Worm (Caenorhabditis elegans): ENCODE results near the gene F31D5.1.

DNA sequence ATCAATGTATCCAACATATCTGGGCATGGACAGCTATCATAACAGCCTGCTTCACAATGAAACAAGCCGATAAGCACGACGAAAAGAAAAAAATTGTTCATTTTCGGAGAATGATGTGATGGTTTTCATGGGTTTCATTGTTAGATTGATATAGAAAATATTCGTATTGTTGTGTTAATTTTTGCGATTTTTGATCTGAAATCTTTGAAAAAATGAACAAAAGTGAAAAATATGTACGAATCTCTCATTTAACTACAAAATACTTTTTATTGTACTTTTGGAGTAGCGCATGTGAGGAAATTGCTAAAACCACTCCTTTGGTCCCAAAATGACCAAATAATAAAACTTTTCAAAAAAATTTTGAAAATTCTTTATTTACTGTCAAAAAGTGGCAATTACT is 48.7 kb upstream of the F31D5.1 start, which contains the start of gene R03H10.5:
- no peak for TF ChIP-seq T26A8.4 (GFP tag; IDR thresholded peaks at IDR 0.05)
- TF ChIP-seq lir-3 (tag; optimal IDR thresholded peaks at IDR 0.05), result no peak
- TF ChIP-seq nhr-111 (GFP tag; optimal IDR thresholded peaks at IDR 0.05), result no peak
- no peak for TF ChIP-seq nhr-11 (tag; optimal IDR thresholded peaks at IDR 0.05)
- TF ChIP-seq nhr-25 (tag; optimal IDR thresholded peaks at IDR 0.05; ENCODE audit: borderline replicate concordance, insufficient read depth), result no peak
- TF ChIP-seq fos-1 (tag; optimal IDR thresholded peaks at IDR 0.05), result no peak
- TF ChIP-seq lin-29 (GFP tag; IDR thresholded peaks at IDR 0.05), result no peak
- no peak for TF ChIP-seq daf-12 (tag; optimal IDR thresholded peaks at IDR 0.05)
- TF ChIP-seq lin-15B (tag; optimal IDR thresholded peaks at IDR 0.05), result no peak
- TF ChIP-seq mdl-1 (tag; optimal IDR thresholded peaks at IDR 0.05), result no peak

Measured in whole organism, L4 larva.